Worm (Caenorhabditis elegans): Measurements from ENCODE around the gene C05E11.7.

- TF ChIP-seq nhr-76 (tag; optimal IDR thresholded peaks at IDR 0.05), result no peak
- TF ChIP-seq pha-4 (tag; optimal IDR thresholded peaks at IDR 0.05), result no peak
- peak; percentile 17 for TF ChIP-seq drap-1 (GFP tag; optimal IDR thresholded peaks at IDR 0.05)
- TF ChIP-seq blmp-1 (tag; optimal IDR thresholded peaks at IDR 0.05), result no peak
- TF ChIP-seq unc-39 (tag; optimal IDR thresholded peaks at IDR 0.05), result no peak
- TF ChIP-seq mab-5 (tag; optimal IDR thresholded peaks at IDR 0.05), result no peak
Observed at ce11 chrX:4576272-4576671, 9.2 kb downstream of the C05E11.7 start.
